Worm (Caenorhabditis elegans): ENCODE data around the gene crm-1.

crm-1 gene

DNA sequence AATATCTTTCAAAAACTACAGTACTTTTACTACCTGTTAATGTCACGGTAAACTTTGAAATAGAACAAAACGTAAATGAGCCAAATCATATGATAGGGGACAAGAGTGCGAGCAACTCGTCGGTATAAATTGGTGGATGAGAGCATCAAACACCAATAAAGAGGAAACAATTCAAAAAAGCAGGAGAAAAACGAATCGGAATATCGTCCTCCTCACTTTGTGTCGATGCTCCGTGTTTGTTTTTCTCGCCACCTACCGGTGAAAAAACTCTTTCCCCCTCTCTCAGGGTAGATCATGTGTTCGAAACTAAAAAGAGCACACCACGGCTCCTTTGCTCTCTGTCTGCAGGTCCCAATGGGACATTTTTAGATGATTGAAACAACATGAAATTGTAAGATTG, 3.8 kb downstream of the crm-1 start:
- TF ChIP-seq ceh-31 (tag; optimal IDR thresholded peaks at IDR 0.05) (no peak), ceh-14 (tag; optimal IDR thresholded peaks at IDR 0.05) (no peak), ceh-19 (GFP tag; optimal IDR thresholded peaks at IDR 0.05) (no peak), ref-2 (tag; optimal IDR thresholded peaks at IDR 0.05) (no peak), ceh-18 (tag; optimal IDR thresholded peaks at IDR 0.05) (no peak), K02D7.2 (tag; optimal IDR thresholded peaks at IDR 0.05) (no peak), unc-86 (tag; optimal IDR thresholded peaks at IDR 0.05) (no peak), ceh-6 (GFP tag; optimal IDR thresholded peaks at IDR 0.05) (no peak), nhr-232 (tag; optimal IDR thresholded peaks at IDR 0.05) (no peak), eyg-1 (tag; optimal IDR thresholded peaks at IDR 0.05) (no peak), nhr-11 (tag; optimal IDR thresholded peaks at IDR 0.05) (no peak), pat-9 (tag; optimal IDR thresholded peaks at IDR 0.05) (no peak), sox-4 (tag; optimal IDR thresholded peaks at IDR 0.05) (no peak), madf-2 (tag; optimal IDR thresholded peaks at IDR 0.05) (no peak), nfya-1 (tag; optimal IDR thresholded peaks at IDR 0.05) (no peak), zip-5 (tag; optimal IDR thresholded peaks at IDR 0.05) (no peak)

DNA sequence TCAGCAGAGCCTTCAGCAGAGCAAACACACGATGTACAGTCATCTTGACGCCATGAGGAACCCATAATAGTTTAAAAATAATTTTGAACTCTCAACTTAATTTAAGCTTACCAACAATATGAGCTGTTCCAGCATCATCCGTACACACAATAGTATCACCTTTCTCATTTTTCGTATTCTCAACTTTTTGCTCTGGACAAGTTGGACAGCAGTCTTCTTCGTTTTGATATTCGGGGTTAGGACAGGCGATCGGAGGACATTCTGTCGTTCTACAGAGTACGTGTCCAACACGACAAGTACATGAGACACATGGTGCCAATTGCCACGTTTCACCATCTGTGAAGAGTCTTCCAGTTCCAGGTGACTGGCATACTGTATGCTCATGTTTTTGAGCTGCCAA, 8.4 kb downstream of the crm-1 start:
- TF ChIP-seq rnt-1 (tag; optimal IDR thresholded peaks at IDR 0.05) (no peak), sox-4 (tag; optimal IDR thresholded peaks at IDR 0.05) (no peak), nhr-11 (tag; optimal IDR thresholded peaks at IDR 0.05) (no peak), pros-1 (tag; optimal IDR thresholded peaks at IDR 0.05) (no peak), ahr-1 (tag; optimal IDR thresholded peaks at IDR 0.05) (no peak), T23F11.4 (GFP tag; optimal IDR thresholded peaks at IDR 0.05) (no peak), dmd-4 (tag; optimal IDR thresholded peaks at IDR 0.05; ENCODE audit: borderline replicate concordance) (no peak), unc-55 (GFP tag; optimal IDR thresholded peaks at IDR 0.05) (no peak), nfya-1 (tag; optimal IDR thresholded peaks at IDR 0.05) (no peak)

DNA sequence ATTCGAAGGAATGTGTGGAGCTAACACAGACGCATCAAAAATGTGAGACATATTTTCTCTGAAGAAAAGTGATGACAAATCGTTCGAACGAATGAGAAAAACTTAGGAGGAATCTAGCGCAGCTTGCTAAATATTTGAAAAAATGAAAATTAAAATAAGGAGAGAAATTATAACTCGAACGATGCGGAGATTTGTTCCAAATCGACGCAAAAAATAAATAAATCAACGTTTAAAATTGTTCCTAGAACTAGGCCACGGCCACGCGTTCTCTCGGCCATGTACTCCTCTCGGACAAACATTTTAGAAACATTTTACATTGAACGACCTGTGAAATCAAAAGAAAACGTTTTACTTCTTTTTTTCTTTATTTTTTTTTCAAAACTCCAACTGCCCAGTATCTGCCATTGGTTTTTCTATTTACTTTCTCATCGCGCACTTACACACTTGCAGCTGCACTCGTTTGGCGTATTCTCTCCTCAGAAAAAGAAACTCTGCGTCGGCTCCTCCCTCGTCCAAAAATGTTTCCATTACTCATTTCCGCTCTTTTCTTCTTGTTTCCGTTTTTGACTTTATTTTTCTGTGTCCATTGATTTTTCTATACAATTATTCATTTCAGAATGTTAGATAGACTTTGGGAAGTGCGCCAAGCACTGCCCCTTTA, 11.7 kb downstream of the crm-1 start, which contains the start of the genes gna-1 and B0024.13:
TSS of gene gna-1 (minus strand) at position 51 of the 661 bp plus-strand sequence.
TSS of gene B0024.13 (plus strand) at position 611 of the 661 bp plus-strand sequence.
- TF ChIP-seq elt-2 (tag; optimal IDR thresholded peaks at IDR 0.05) (no peak), lim-6 (tag; optimal IDR thresholded peaks at IDR 0.05) (peak; percentile 2), nhr-11 (tag; optimal IDR thresholded peaks at IDR 0.05) (no peak), ceh-24 (tag; optimal IDR thresholded peaks at IDR 0.05) (no peak), ceh-31 (tag; optimal IDR thresholded peaks at IDR 0.05) (peak; percentile 89), che-1 (tag; optimal IDR thresholded peaks at IDR 0.05) (no peak), C38D4.7 (GFP tag; optimal IDR thresholded peaks at IDR 0.05) (no peak), unc-42 (tag; optimal IDR thresholded peaks at IDR 0.05) (peak; percentile 54), ceh-6 (GFP tag; optimal IDR thresholded peaks at IDR 0.05) (no peak), sdc-2 (tag; optimal IDR thresholded peaks at IDR 0.05) (no peak), hlh-15 (tag; optimal IDR thresholded peaks at IDR 0.05) (no peak), pqm-1 (tag; optimal IDR thresholded peaks at IDR 0.05) (no peak), tbx-7 (tag; optimal IDR thresholded peaks at IDR 0.05) (peak; percentile 60), ceh-18 (tag; optimal IDR thresholded peaks at IDR 0.05) (no peak), tbx-2 (tag; optimal IDR thresholded peaks at IDR 0.05) (peak; percentile 63), zip-5 (tag; optimal IDR thresholded peaks at IDR 0.05) (peak; percentile 66), ceh-2 (tag; optimal IDR thresholded peaks at IDR 0.05) (peak; percentile 76), unc-55 (GFP tag; optimal IDR thresholded peaks at IDR 0.05) (no peak), ets-4 (tag; optimal IDR thresholded peaks at IDR 0.05) (peak; percentile 22), pag-3 (tag; optimal IDR thresholded peaks at IDR 0.05; ENCODE audit: borderline replicate concordance) (no peak), rnt-1 (tag; optimal IDR thresholded peaks at IDR 0.05) (no peak), C08G9.2 (tag; optimal IDR thresholded peaks at IDR 0.05) (peak; percentile 82), nfya-1 (tag; optimal IDR thresholded peaks at IDR 0.05) (no peak), ahr-1 (tag; optimal IDR thresholded peaks at IDR 0.05) (no peak), pros-1 (tag; optimal IDR thresholded peaks at IDR 0.05) (no peak), F13H6.1 (tag; optimal IDR thresholded peaks at IDR 0.05) (no peak), npax-4 (tag; optimal IDR thresholded peaks at IDR 0.05) (no peak), madf-2 (tag; optimal IDR thresholded peaks at IDR 0.05) (no peak), Y22D7AL.16 (tag; optimal IDR thresholded peaks at IDR 0.05) (no peak)

All from whole organism, late embryonic.